Worm (Caenorhabditis elegans) whole organism, young adult: ENCODE measurements around the gene nhr-146.

Experiments used
- B0261.1 ChIP-seq: sonication (generic microtip); optimal IDR thresholded peaks from 2 replicates; lab custom pipeline; 2016; ENCODE audit warnings: mild to moderate bottlenecking, missing genetic modification characterization, moderate library complexity, missing compliant biosample characterization
- B0336.3 ChIP-seq: fragments of 200-800 bp; sonication (Bioruptor generic); IDR thresholded peaks from 2 replicates; pipeline ENCODE4 v1.3.6; 2022; ENCODE audit warnings: missing genetic modification characterization, missing compliant biosample characterization
- C06A6.2 ChIP-seq: fragments of 200-800 bp; sonication (Bioruptor generic); conservative IDR thresholded peaks from 2 replicates; pipeline ENCODE4 v1.3.6; 2022; ENCODE audit warnings: missing genetic modification characterization, missing compliant biosample characterization
- F23B12.7 ChIP-seq: sonication (generic microtip); optimal IDR thresholded peaks from 2 replicates; lab custom pipeline; 2017; ENCODE audit warnings: missing genetic modification characterization, mild to moderate bottlenecking, missing compliant biosample characterization, antibody characterized with exemption, moderate library complexity; ENCODE audit not compliant: insufficient read depth
- F37B4.10 ChIP-seq: fragments of 200-800 bp; sonication (Bioruptor generic); IDR thresholded peaks from 2 replicates; pipeline ENCODE4 v1.3.6; 2022; ENCODE audit warnings: missing genetic modification characterization, missing compliant biosample characterization
- F39B2.1 ChIP-seq: fragments of 200-800 bp; sonication (Bioruptor generic); IDR thresholded peaks from 2 replicates; pipeline ENCODE4 v1.3.6; 2022; ENCODE audit warnings: missing genetic modification reagents, missing genetic modification characterization, missing compliant biosample characterization
- F49E8.2 ChIP-seq: sonication (generic microtip); optimal IDR thresholded peaks from 3 replicates; lab custom pipeline; 2017; ENCODE audit warnings: missing genetic modification characterization, mild to moderate bottlenecking, missing compliant biosample characterization, antibody characterized with exemption, moderate library complexity; ENCODE audit not compliant: insufficient read depth
- F52B5.7 ChIP-seq: sonication (generic microtip); optimal IDR thresholded peaks from 2 replicates; lab custom pipeline; 2016; ENCODE audit warnings: mild to moderate bottlenecking, missing genetic modification characterization, missing compliant biosample characterization
- T26A5.8 ChIP-seq: sonication (generic microtip); optimal IDR thresholded peaks from 2 replicates; lab custom pipeline; 2016; ENCODE audit warnings: missing genetic modification characterization, missing compliant biosample characterization
- Y53F4B.3 ChIP-seq: fragments of 200-800 bp; sonication (Bioruptor generic); IDR thresholded peaks from 2 replicates; pipeline ENCODE4 v1.3.6; 2022; ENCODE audit warnings: missing genetic modification reagents, missing genetic modification characterization, missing compliant biosample characterization
- Y53G8AR.9 ChIP-seq: fragments of 200-800 bp; sonication (Bioruptor generic); conservative IDR thresholded peaks from 2 replicates; pipeline ENCODE4 v1.3.6; 2022; ENCODE audit warnings: missing genetic modification reagents, missing genetic modification characterization, missing compliant biosample characterization
- Y56A3A.18 ChIP-seq: fragments of 200-800 bp; sonication (Bioruptor generic); IDR thresholded peaks from 2 replicates; pipeline ENCODE4 v1.3.6; 2022; ENCODE audit warnings: missing genetic modification reagents, missing genetic modification characterization, missing compliant biosample characterization
- Y95B8A.8 ChIP-seq: fragments of 200-800 bp; sonication (Bioruptor generic); IDR thresholded peaks from 2 replicates; pipeline ENCODE4 v1.3.6; 2022; ENCODE audit warnings: missing genetic modification reagents, missing genetic modification characterization, missing compliant biosample characterization
- aptf-2 ChIP-seq: fragments of 200-800 bp; sonication (Bioruptor generic); conservative IDR thresholded peaks from 2 replicates; pipeline ENCODE4 v1.3.6; 2022; ENCODE audit warnings: missing genetic modification reagents, missing genetic modification characterization, missing compliant biosample characterization
- attf-3 ChIP-seq: fragments of 200-800 bp; sonication (Bioruptor generic); conservative IDR thresholded peaks from 2 replicates; pipeline ENCODE4 v1.3.6; 2022; ENCODE audit warnings: missing genetic modification reagents, missing genetic modification characterization, missing compliant biosample characterization
- attf-6 ChIP-seq: fragments of 200-800 bp; sonication (Bioruptor generic); IDR thresholded peaks from 2 replicates; pipeline ENCODE4 v1.3.6; 2022; ENCODE audit warnings: missing genetic modification reagents, missing genetic modification characterization, missing compliant biosample characterization
- cebp-2 ChIP-seq: fragments of 200-800 bp; sonication (Bioruptor generic); IDR thresholded peaks from 2 replicates; pipeline ENCODE4 v1.3.6; 2022; ENCODE audit warnings: missing genetic modification characterization, missing compliant biosample characterization
- ceh-100 ChIP-seq: fragments of 200-800 bp; sonication (Bioruptor generic); IDR thresholded peaks from 2 replicates; pipeline ENCODE4 v1.3.6; 2022; ENCODE audit warnings: missing genetic modification reagents, missing genetic modification characterization, missing compliant biosample characterization
- ceh-40 ChIP-seq: fragments of 200-800 bp; sonication (Bioruptor generic); IDR thresholded peaks from 2 replicates; pipeline ENCODE4 v1.3.6; 2022; ENCODE audit warnings: missing genetic modification characterization, missing compliant biosample characterization
- ceh-79 ChIP-seq: sonication (generic microtip); optimal IDR thresholded peaks from 2 replicates; lab custom pipeline; 2017; ENCODE audit warnings: mild to moderate bottlenecking, missing genetic modification characterization, missing compliant biosample characterization
- ceh-91 ChIP-seq: fragments of 200-800 bp; sonication (Bioruptor generic); IDR thresholded peaks from 2 replicates; pipeline ENCODE4 v1.3.6; 2022; ENCODE audit warnings: missing genetic modification reagents, missing genetic modification characterization, missing compliant biosample characterization
- dox-1 ChIP-seq: fragments of 200-800 bp; sonication (Bioruptor generic); IDR thresholded peaks from 2 replicates; pipeline ENCODE4 v1.3.6; 2022; ENCODE audit warnings: missing genetic modification reagents, missing genetic modification characterization, missing compliant biosample characterization
- egl-18 ChIP-seq: fragments of 200-800 bp; sonication (Bioruptor generic); IDR thresholded peaks from 2 replicates; pipeline ENCODE4 v1.3.6; 2022; ENCODE audit warnings: missing genetic modification reagents, missing genetic modification characterization, missing compliant biosample characterization
- egl-44 ChIP-seq: fragments of 200-800 bp; sonication (Bioruptor generic); IDR thresholded peaks from 2 replicates; pipeline ENCODE4 v1.3.6; 2022; ENCODE audit warnings: missing genetic modification reagents, missing genetic modification characterization, missing compliant biosample characterization
- fkh-3 ChIP-seq: sonication (generic microtip); optimal IDR thresholded peaks from 2 replicates; lab custom pipeline; 2016; ENCODE audit warnings: mild to moderate bottlenecking, missing genetic modification characterization, missing compliant biosample characterization
- lag-1 ChIP-seq: fragments of 200-800 bp; sonication (Bioruptor generic); IDR thresholded peaks from 2 replicates; pipeline ENCODE4 v1.3.6; 2022; ENCODE audit warnings: missing genetic modification reagents, missing genetic modification characterization, missing compliant biosample characterization
- let-526 ChIP-seq: fragments of 200-800 bp; sonication (Bioruptor generic); IDR thresholded peaks from 2 replicates; pipeline ENCODE4 v1.3.6; 2022; ENCODE audit warnings: missing genetic modification reagents, missing genetic modification characterization, missing compliant biosample characterization
- lin-26 ChIP-seq: fragments of 200-800 bp; sonication (Bioruptor generic); IDR thresholded peaks from 2 replicates; pipeline ENCODE4 v1.3.6; 2022; ENCODE audit warnings: missing genetic modification reagents, missing genetic modification characterization, missing compliant biosample characterization
- lin-35 ChIP-seq, 3 experiments: fragments of 150-350 bp in 2 of 3; sonication (generic microtip) in 1 of 3; optimal IDR thresholded peaks; 2 replicates each; lab custom pipeline; 2014 to 2018; ENCODE audit warnings: missing biosample characterization in 3 of 3, missing genetic modification characterization in 3 of 3, missing genetic modification reagents in 3 of 3
- lin-54 ChIP-seq: fragments of 200-800 bp; sonication (Bioruptor generic); optimal IDR thresholded peaks from 2 replicates; lab custom pipeline; 2018; ENCODE audit warnings: mild to moderate bottlenecking, missing genetic modification characterization, missing compliant biosample characterization
- lsl-1 ChIP-seq: fragments of 200-800 bp; sonication (Bioruptor generic); optimal IDR thresholded peaks from 2 replicates; lab custom pipeline; 2018; ENCODE audit warnings: mild to moderate bottlenecking, missing genetic modification characterization, moderate library complexity, missing compliant biosample characterization
- lsy-27 ChIP-seq: sonication (generic microtip); optimal IDR thresholded peaks from 2 replicates; lab custom pipeline; 2017; ENCODE audit warnings: missing genetic modification characterization, mild to moderate bottlenecking, missing compliant biosample characterization, antibody characterized with exemption, missing genotype, borderline replicate concordance; ENCODE audit not compliant: insufficient read depth
- madf-10 ChIP-seq: sonication (generic microtip); optimal IDR thresholded peaks from 2 replicates; lab custom pipeline; 2016; ENCODE audit warnings: mild to moderate bottlenecking, missing genetic modification characterization, missing compliant biosample characterization
- madf-6 ChIP-seq: fragments of 200-800 bp; sonication (Bioruptor generic); IDR thresholded peaks from 2 replicates; pipeline ENCODE4 v1.3.6; 2022; ENCODE audit warnings: missing genetic modification reagents, missing genetic modification characterization, missing compliant biosample characterization
- nfyb-1 ChIP-seq: fragments of 200-800 bp; sonication (Bioruptor generic); IDR thresholded peaks from 2 replicates; pipeline ENCODE4 v1.3.6; 2022; ENCODE audit warnings: missing genetic modification reagents, missing genetic modification characterization, missing compliant biosample characterization
- nhr-27 ChIP-seq: fragments of 200-800 bp; sonication (Bioruptor generic); optimal IDR thresholded peaks from 2 replicates; lab custom pipeline; 2018; ENCODE audit warnings: mild to moderate bottlenecking, missing genetic modification characterization, moderate library complexity, missing compliant biosample characterization
- nhr-80 ChIP-seq: sonication (generic microtip); optimal IDR thresholded peaks from 2 replicates; lab custom pipeline; 2016; ENCODE audit warnings: missing genetic modification characterization, missing compliant biosample characterization
- repo-1 ChIP-seq: sonication (generic microtip); optimal IDR thresholded peaks from 2 replicates; lab custom pipeline; 2017; ENCODE audit warnings: mild to moderate bottlenecking, missing genetic modification characterization, missing compliant biosample characterization
- sdz-38 ChIP-seq: sonication (generic microtip); optimal IDR thresholded peaks from 2 replicates; lab custom pipeline; 2016; ENCODE audit warnings: missing genotype, missing genetic modification characterization, missing compliant biosample characterization
- snpc-1.1 ChIP-seq: sonication (generic microtip); optimal IDR thresholded peaks from 2 replicates; lab custom pipeline; 2017; ENCODE audit warnings: missing genetic modification characterization, mild to moderate bottlenecking, missing compliant biosample characterization, antibody characterized with exemption, moderate library complexity, missing genotype, missing genetic modification reagents; ENCODE audit not compliant: insufficient read depth
- somi-1 ChIP-seq: fragments of 200-800 bp; sonication (Bioruptor generic); optimal IDR thresholded peaks from 2 replicates; lab custom pipeline; 2018; ENCODE audit warnings: mild to moderate bottlenecking, missing genetic modification characterization, missing compliant biosample characterization
- sptf-2 ChIP-seq: fragments of 200-800 bp; sonication (Bioruptor generic); optimal IDR thresholded peaks from 2 replicates; lab custom pipeline; 2018; ENCODE audit warnings: mild to moderate bottlenecking, missing genetic modification characterization, missing compliant biosample characterization
- tbp1 ChIP-seq: fragments of 200-800 bp; sonication (Bioruptor generic); optimal IDR thresholded peaks from 2 replicates; lab custom pipeline; 2018; ENCODE audit warnings: mild to moderate bottlenecking, missing genetic modification characterization, missing compliant biosample characterization
- tbx-9 ChIP-seq: sonication (generic microtip); optimal IDR thresholded peaks from 2 replicates; lab custom pipeline; 2016; ENCODE audit warnings: borderline replicate concordance, missing genetic modification characterization, inconsistent platforms, missing compliant biosample characterization
- tlf-1 ChIP-seq: fragments of 200-800 bp; sonication (Bioruptor generic); optimal IDR thresholded peaks from 2 replicates; lab custom pipeline; 2018; ENCODE audit warnings: mild to moderate bottlenecking, missing genetic modification characterization, missing compliant biosample characterization
- unc-130 ChIP-seq: sonication (generic microtip); optimal IDR thresholded peaks from 2 replicates; lab custom pipeline; 2016; ENCODE audit warnings: missing genetic modification reagents, missing genetic modification characterization, missing compliant biosample characterization
- unc-62 ChIP-seq: fragments of 150-350 bp; optimal IDR thresholded peaks from 2 replicates; lab custom pipeline; 2014; ENCODE audit warnings: missing biosample characterization, missing genetic modification reagents, missing genetic modification characterization
- ztf-18 ChIP-seq: sonication (generic microtip); optimal IDR thresholded peaks from 2 replicates; lab custom pipeline; 2016; ENCODE audit warnings: missing genotype, mild to moderate bottlenecking, missing genetic modification characterization, missing compliant biosample characterization
- ztf-26 ChIP-seq: sonication (generic microtip); optimal IDR thresholded peaks from 2 replicates; lab custom pipeline; 2017; ENCODE audit warnings: missing genetic modification characterization, missing compliant biosample characterization

nhr-146 gene

DNA sequence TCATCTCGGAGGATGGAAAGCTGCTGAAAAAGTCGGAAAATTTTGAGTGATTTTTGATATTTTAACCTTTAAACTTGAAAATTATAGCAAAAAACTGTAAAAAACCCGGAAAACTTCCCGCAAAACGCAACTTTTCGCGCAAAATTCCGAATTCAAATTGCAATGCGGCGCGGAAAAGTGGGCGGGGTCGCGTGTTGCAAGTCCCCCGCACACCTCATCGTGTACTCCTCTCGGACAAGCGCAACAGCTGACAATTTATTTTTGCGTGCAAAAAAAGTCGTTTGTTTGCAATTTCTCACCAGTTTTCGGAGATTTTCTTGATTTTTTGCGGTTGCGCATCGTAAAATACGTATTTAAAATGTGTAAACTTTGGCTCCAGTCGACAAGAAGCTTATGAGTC lies 30.8 kb upstream of the nhr-146 start, which contains the start of gene npp-8 (continued):
- TF ChIP-seq F23B12.7 (peak; percentile 89), repo-1 (tag; lab: Kevin White, UChicago) (peak; percentile 73), C06A6.2 (GFP tag; lab: Robert Waterston, UW) (peak; percentile 92), aptf-2 (peak; percentile 75; the same call in 1 of the 2 replicates), attf-6 (GFP tag; lab: Robert Waterston, UW) (peak; percentile 38; the same call in 1 of the 2 replicates), lsy-27 (tag; lab: Kevin White, UChicago) (no peak), lin-35 (GFP tag; optimal IDR thresholded peaks at IDR 0.05; lab: Kevin White, UChicago) (peak in 2 of 3 experiments; percentile 5 to 73), tbx-9 (tag; lab: Kevin White, UChicago) (no peak), unc-130 (GFP tag; lab: Kevin White, UChicago) (peak; percentile 83), madf-10 (peak; percentile 62), lsl-1 (GFP tag; lab: Kevin White, UChicago) (peak; percentile 78), B0336.3 (peak; percentile 95), Y53F4B.3 (GFP tag; lab: Robert Waterston, UW) (no peak), sptf-2 (GFP tag; lab: Kevin White, UChicago) (peak; percentile 18), ztf-26 (tag; lab: Kevin White, UChicago) (peak; percentile 80), dox-1 (peak; percentile 96), Y53G8AR.9 (GFP tag; lab: Robert Waterston, UW) (peak; percentile 93), ztf-18 (tag; lab: Kevin White, UChicago) (peak; percentile 54), let-526 (no peak), Y95B8A.8 (peak; percentile 91), nhr-27 (tag; lab: Kevin White, UChicago) (no peak), lin-54 (GFP tag; lab: Kevin White, UChicago) (peak; percentile 96), tlf-1 (GFP tag; lab: Kevin White, UChicago) (peak; percentile 81), cebp-2 (no peak), attf-3 (GFP tag; lab: Robert Waterston, UW) (peak; percentile 79), ceh-40 (GFP tag; lab: Robert Waterston, UW) (0 out of 2 replicates have a peak, but pooled peaks have one; percentile 39), somi-1 (GFP tag; lab: Kevin White, UChicago) (peak; percentile 14), unc-62 (GFP tag; lab: Kevin White, UChicago) (no peak), nhr-80 (tag; lab: Kevin White, UChicago) (peak; percentile 50), snpc-1.1 (tag; lab: Kevin White, UChicago) (peak; percentile 38), fkh-3 (tag; lab: Kevin White, UChicago) (no peak), F37B4.10 (GFP tag; lab: Robert Waterston, UW) (no peak), lag-1 (no peak), F49E8.2 (tag; lab: Kevin White, UChicago) (peak; percentile 79), tbp1 (peak; percentile 70), ceh-100 (GFP tag; lab: Robert Waterston, UW) (peak; percentile 89), F39B2.1 (no peak), B0261.1 (tag; lab: Kevin White, UChicago) (peak; percentile 12), lin-26 (GFP tag; lab: Robert Waterston, UW) (peak; percentile 57; the same call in 1 of the 2 replicates), sdz-38 (tag; lab: Kevin White, UChicago) (no peak), ceh-79 (no peak), madf-6 (GFP tag; lab: Robert Waterston, UW) (peak; percentile 92), ceh-91 (GFP tag; lab: Robert Waterston, UW) (peak; percentile 84), egl-18 (GFP tag; lab: Robert Waterston, UW) (0 out of 2 replicates have a peak, but pooled peaks have one; percentile 39), nfyb-1 (GFP tag; lab: Robert Waterston, UW) (peak; percentile 81), egl-44 (peak; percentile 59; the same call in 1 of the 2 replicates), F52B5.7 (no peak), T26A5.8 (no peak), Y56A3A.18 (GFP tag; lab: Robert Waterston, UW) (no peak)
